Worm (Caenorhabditis elegans) whole organism, L4 larva: ENCODE data around the gene C14C6.3.

Experiments
- D1046.2 ChIP-seq: fragments of 200-800 bp; sonication (Bioruptor generic); IDR thresholded peaks from 2 replicates; pipeline ENCODE4 v1.3.6; 2022; ENCODE audit warnings: missing genetic modification characterization, missing compliant biosample characterization
- F26F4.8 ChIP-seq: fragments of 200-800 bp; sonication (Bioruptor generic); conservative IDR thresholded peaks from 2 replicates; pipeline ENCODE4 v1.3.6; 2022; ENCODE audit warnings: missing genetic modification characterization, missing compliant biosample characterization
- F37D6.2 ChIP-seq: sonication (generic microtip); optimal IDR thresholded peaks from 2 replicates; lab custom pipeline; 2016; ENCODE audit warnings: mild to moderate bottlenecking, missing genetic modification characterization, missing compliant biosample characterization
- R02D3.7 ChIP-seq: fragments of 150-350 bp; sonication (generic microtip); optimal IDR thresholded peaks from 3 replicates; lab custom pipeline; 2014; ENCODE audit warnings: missing biosample characterization, missing genetic modification characterization
- T20F7.1 ChIP-seq: fragments of 200-800 bp; sonication (Bioruptor generic); optimal IDR thresholded peaks from 2 replicates; lab custom pipeline; 2018; ENCODE audit warnings: mild to moderate bottlenecking, missing genetic modification characterization, missing compliant biosample characterization
- T26A8.4 ChIP-seq: fragments of 200-800 bp; sonication (Bioruptor generic); IDR thresholded peaks from 2 replicates; pipeline ENCODE4 v1.3.6; 2022; ENCODE audit warnings: missing genetic modification characterization, missing compliant biosample characterization
- Y105C5A.15 ChIP-seq: fragments of 200-800 bp; sonication (Bioruptor generic); IDR thresholded peaks from 2 replicates; pipeline ENCODE4 v1.3.6; 2022; ENCODE audit warnings: missing genetic modification characterization, missing compliant biosample characterization
- aly-2 ChIP-seq: sonication (generic microtip); optimal IDR thresholded peaks from 2 replicates; lab custom pipeline; 2018; ENCODE audit warnings: missing biosample characterization, missing genetic modification characterization
- attf-4 ChIP-seq: sonication (generic microtip); optimal IDR thresholded peaks from 3 replicates; lab custom pipeline; 2017; ENCODE audit warnings: missing biosample characterization, missing genetic modification characterization
- ceh-32 ChIP-seq: sonication (generic microtip); optimal IDR thresholded peaks from 2 replicates; lab custom pipeline; 2016; ENCODE audit warnings: mild to moderate bottlenecking, missing genetic modification characterization, missing compliant biosample characterization; ENCODE audit not compliant: poor library complexity
- ceh-44 ChIP-seq: fragments of 200-800 bp; sonication (Bioruptor generic); IDR thresholded peaks from 2 replicates; pipeline ENCODE4 v1.3.6; 2022; ENCODE audit warnings: missing genetic modification reagents, missing genetic modification characterization, missing compliant biosample characterization
- ceh-62 ChIP-seq: sonication (generic microtip); optimal IDR thresholded peaks from 2 replicates; lab custom pipeline; 2017; ENCODE audit warnings: missing biosample characterization, missing genetic modification characterization
- ceh-82 ChIP-seq: sonication (generic microtip); optimal IDR thresholded peaks from 2 replicates; lab custom pipeline; 2017; ENCODE audit warnings: missing biosample characterization, missing genetic modification characterization
- ces-1 ChIP-seq: fragments of 150-350 bp; sonication (generic microtip); optimal IDR thresholded peaks from 4 replicates; lab custom pipeline; 2014; ENCODE audit warnings: missing biosample characterization, missing genetic modification reagents, missing genetic modification characterization
- daf-19 ChIP-seq: fragments of 200-800 bp; sonication (Bioruptor generic); conservative IDR thresholded peaks from 2 replicates; pipeline ENCODE4 v1.3.6; 2022; ENCODE audit warnings: missing genetic modification characterization, missing compliant biosample characterization
- dmd-8 ChIP-seq: fragments of 200-800 bp; sonication (Bioruptor generic); IDR thresholded peaks from 2 replicates; pipeline ENCODE4 v1.3.6; 2022; ENCODE audit warnings: missing genetic modification characterization, missing compliant biosample characterization
- dpl-1 ChIP-seq: fragments of 150-350 bp; optimal IDR thresholded peaks from 2 replicates; lab custom pipeline; 2014; ENCODE audit warnings: missing biosample characterization, missing genetic modification reagents, missing genetic modification characterization
- egl-43 ChIP-seq: fragments of 200-800 bp; sonication (Bioruptor generic); IDR thresholded peaks from 2 replicates; pipeline ENCODE4 v1.3.6; 2022; ENCODE audit warnings: missing genetic modification reagents, missing genetic modification characterization, missing compliant biosample characterization
- fkh-10 ChIP-seq: fragments of 150-350 bp; optimal IDR thresholded peaks from 2 replicates; lab custom pipeline; 2014; ENCODE audit warnings: missing biosample characterization, missing genetic modification reagents, missing genetic modification characterization
- hif-1 ChIP-seq, 2 experiments: sonication (generic microtip); optimal IDR thresholded peaks; 2 replicates each; lab custom pipeline; 2016 to 2017; ENCODE audit warnings: missing compliant biosample characterization in 2 of 2, missing genetic modification characterization in 2 of 2, missing genetic modification reagents in 2 of 2, missing genotype in 2 of 2, mild to moderate bottlenecking in 1 of 2
- hlh-30 ChIP-seq: sonication (generic microtip); optimal IDR thresholded peaks from 2 replicates; lab custom pipeline; 2017; ENCODE audit warnings: antibody characterized with exemption, mild to moderate bottlenecking, missing genetic modification characterization, missing compliant biosample characterization; ENCODE audit not compliant: insufficient read depth
- lin-1 ChIP-seq: fragments of 200-800 bp; sonication (Bioruptor generic); IDR thresholded peaks from 2 replicates; pipeline ENCODE4 v1.3.6; 2022; ENCODE audit warnings: missing genetic modification reagents, missing genetic modification characterization, missing compliant biosample characterization
- lin-13 ChIP-seq: fragments of 150-350 bp; optimal IDR thresholded peaks from 2 replicates; lab custom pipeline; 2014; ENCODE audit warnings: missing biosample characterization, missing genetic modification reagents, missing genetic modification characterization
- lin-39 ChIP-seq: fragments of 150-350 bp; optimal IDR thresholded peaks from 2 replicates; lab custom pipeline; 2014; ENCODE audit warnings: missing biosample characterization, missing genetic modification reagents, missing genetic modification characterization
- madf-5 ChIP-seq, 2 experiments: fragments of 200-800 bp; sonication (Bioruptor generic); IDR thresholded peaks; 2 replicates each; pipeline ENCODE4 v1.3.6; 2022; ENCODE audit warnings: missing compliant biosample characterization in 2 of 2, missing genetic modification characterization in 2 of 2
- madf-9 ChIP-seq: fragments of 200-800 bp; sonication (Bioruptor generic); conservative IDR thresholded peaks from 2 replicates; pipeline ENCODE4 v1.3.6; 2022; ENCODE audit warnings: missing genetic modification reagents, missing genetic modification characterization, missing compliant biosample characterization
- mep-1 ChIP-seq: fragments of 150-350 bp; sonication (generic microtip); optimal IDR thresholded peaks from 3 replicates; lab custom pipeline; 2014; ENCODE audit warnings: missing biosample characterization, missing genetic modification characterization
- mes-2 ChIP-seq: sonication (generic microtip); optimal IDR thresholded peaks from 2 replicates; lab custom pipeline; 2016; ENCODE audit warnings: missing genotype, mild to moderate bottlenecking, missing genetic modification characterization, missing compliant biosample characterization; ENCODE audit not compliant: poor library complexity, severe bottlenecking
- mxl-3 ChIP-seq: fragments of 200-800 bp; sonication (Bioruptor generic); optimal IDR thresholded peaks from 2 replicates; lab custom pipeline; 2018; ENCODE audit warnings: mild to moderate bottlenecking, missing genetic modification characterization, missing compliant biosample characterization
- nhr-11 ChIP-seq: fragments of 150-350 bp; optimal IDR thresholded peaks from 2 replicates; lab custom pipeline; 2014; ENCODE audit warnings: missing biosample characterization, missing genetic modification characterization
- nhr-111 ChIP-seq: fragments of 200-800 bp; sonication (Bioruptor generic); optimal IDR thresholded peaks from 2 replicates; lab custom pipeline; 2018; ENCODE audit warnings: mild to moderate bottlenecking, missing genetic modification characterization, missing compliant biosample characterization
- nhr-25 ChIP-seq: sonication (generic microtip); optimal IDR thresholded peaks from 2 replicates; lab custom pipeline; 2017; ENCODE audit warnings: missing genetic modification characterization, mild to moderate bottlenecking, missing compliant biosample characterization, antibody characterized with exemption, moderate library complexity, borderline replicate concordance; ENCODE audit not compliant: insufficient read depth
- nhr-42 ChIP-seq: fragments of 200-800 bp; sonication (Bioruptor generic); IDR thresholded peaks from 2 replicates; pipeline ENCODE4 v1.3.6; 2022; ENCODE audit warnings: missing genetic modification characterization, missing compliant biosample characterization
- nhr-48 ChIP-seq: sonication (generic microtip); optimal IDR thresholded peaks from 2 replicates; lab custom pipeline; 2016; ENCODE audit warnings: mild to moderate bottlenecking, missing genetic modification characterization, missing compliant biosample characterization
- nhr-76 ChIP-seq: fragments of 150-350 bp; optimal IDR thresholded peaks from 2 replicates; lab custom pipeline; 2014; ENCODE audit warnings: missing biosample characterization, missing genetic modification characterization
- pha-4 ChIP-seq, 2 experiments: fragments of 150-350 bp in 1 of 2; fragments of 200-800 bp in 1 of 2; sonication (Bioruptor generic) in 1 of 2; IDR thresholded peaks in 1 of 2; optimal IDR thresholded peaks in 1 of 2; 2 replicates each; pipeline versions ENCODE4 v1.3.6 to Lab custom; 2014 to 2022; ENCODE audit warnings: missing genetic modification characterization in 2 of 2, missing genetic modification reagents in 2 of 2, missing biosample characterization in 1 of 2, missing compliant biosample characterization in 1 of 2
- rbr-2 ChIP-seq: sonication (generic microtip); optimal IDR thresholded peaks from 2 replicates; lab custom pipeline; 2016; ENCODE audit warnings: missing genotype, missing genetic modification characterization, missing compliant biosample characterization
- set-16 ChIP-seq: fragments of 200-800 bp; sonication (Bioruptor generic); IDR thresholded peaks from 2 replicates; pipeline ENCODE4 v1.3.6; 2022; ENCODE audit warnings: missing genetic modification reagents, missing genetic modification characterization, missing compliant biosample characterization
- spr-1 ChIP-seq: sonication (generic microtip); optimal IDR thresholded peaks from 2 replicates; lab custom pipeline; 2016; ENCODE audit warnings: mild to moderate bottlenecking, missing genetic modification characterization, missing compliant biosample characterization
- tag-97 ChIP-seq: fragments of 200-800 bp; sonication (Bioruptor generic); IDR thresholded peaks from 2 replicates; pipeline ENCODE4 v1.3.6; 2022; ENCODE audit warnings: missing genetic modification characterization, missing compliant biosample characterization
- zip-2 ChIP-seq: fragments of 150-350 bp; optimal IDR thresholded peaks from 2 replicates; lab custom pipeline; 2014; ENCODE audit warnings: missing biosample characterization, missing genetic modification characterization
- ztf-11 ChIP-seq: fragments of 150-350 bp; optimal IDR thresholded peaks from 2 replicates; lab custom pipeline; 2014; ENCODE audit warnings: missing biosample characterization, missing genetic modification characterization

The C14C6.3 gene

DNA sequence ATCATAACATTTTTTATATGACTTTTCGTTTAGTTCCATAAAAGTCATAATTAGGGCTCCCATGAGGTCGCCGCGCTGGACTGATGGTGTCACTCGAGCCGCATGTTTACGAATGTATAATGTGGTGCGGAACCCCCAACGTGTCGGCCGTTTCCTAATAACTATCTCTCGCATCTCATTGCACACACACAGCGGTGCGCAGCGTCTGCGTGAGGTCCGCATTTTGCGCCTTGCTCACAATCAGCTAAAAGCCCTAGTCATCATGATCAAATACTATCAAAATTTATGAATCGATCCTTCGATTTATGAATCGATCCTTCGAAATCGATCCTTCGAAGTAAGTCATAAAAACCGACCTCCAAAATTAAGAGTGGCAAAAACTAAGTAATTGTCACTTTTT, 16.7 kb downstream of the C14C6.3 start, which contains the start of gene srx-7:
Gene srx-7, plus strand, starts transcription at position 256 of the 400 bp plus-strand sequence.
- TF ChIP-seq ceh-44 (GFP tag; lab: Robert Waterston, UW) (peak; percentile 86), nhr-48 (tag; lab: Kevin White, UChicago) (no peak), madf-5 (GFP tag; IDR thresholded peaks at IDR 0.05; lab: Robert Waterston, UW) (no peak)
- TF ChIP-seq, all 104 proteins: peak for 1

DNA sequence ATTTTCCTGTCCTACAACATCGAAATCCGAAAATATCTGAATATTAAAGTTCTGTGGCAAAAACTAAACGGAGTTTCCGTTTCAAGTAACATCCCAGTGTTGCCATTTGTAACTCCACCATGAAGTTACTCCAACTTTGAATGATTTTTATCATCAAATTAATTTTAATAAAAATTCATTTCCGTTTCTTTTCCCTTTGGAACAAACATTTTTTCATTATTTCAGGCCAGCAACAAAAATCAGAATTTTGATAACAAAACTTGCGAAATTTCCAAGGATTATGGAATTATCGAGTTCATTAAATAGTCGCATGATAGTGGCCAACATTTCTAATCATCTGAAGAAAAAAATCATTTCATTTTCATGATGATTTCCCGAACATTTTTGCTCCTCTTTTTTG, 19.6 kb downstream of the C14C6.3 start, which contains the start of gene C14C6.2:
Gene C14C6.2, plus strand, starts transcription at position 301 of the 400 bp plus-strand sequence.
- TF ChIP-seq nhr-11 (no peak), hlh-30 (no peak), ceh-32 (tag; lab: Kevin White, UChicago) (no peak), madf-5 (GFP tag; IDR thresholded peaks at IDR 0.05; lab: Robert Waterston, UW) (no peak), mep-1 (tag; lab: Kevin White, UChicago) (no peak), daf-19 (GFP tag; lab: Robert Waterston, UW) (no peak), nhr-111 (no peak), F37D6.2 (tag; lab: Kevin White, UChicago) (no peak), lin-1 (GFP tag; lab: Robert Waterston, UW) (no peak), pha-4 (GFP tag; IDR thresholded peaks at IDR 0.05; lab: Robert Waterston, UW) (no peak), pha-4 (tag; optimal IDR thresholded peaks at IDR 0.05; lab: Kevin White, UChicago) (no peak), madf-9 (GFP tag; lab: Robert Waterston, UW) (no peak), rbr-2 (tag; lab: Kevin White, UChicago) (no peak), tag-97 (GFP tag; lab: Robert Waterston, UW) (no peak), egl-43 (GFP tag; lab: Robert Waterston, UW) (no peak)

DNA sequence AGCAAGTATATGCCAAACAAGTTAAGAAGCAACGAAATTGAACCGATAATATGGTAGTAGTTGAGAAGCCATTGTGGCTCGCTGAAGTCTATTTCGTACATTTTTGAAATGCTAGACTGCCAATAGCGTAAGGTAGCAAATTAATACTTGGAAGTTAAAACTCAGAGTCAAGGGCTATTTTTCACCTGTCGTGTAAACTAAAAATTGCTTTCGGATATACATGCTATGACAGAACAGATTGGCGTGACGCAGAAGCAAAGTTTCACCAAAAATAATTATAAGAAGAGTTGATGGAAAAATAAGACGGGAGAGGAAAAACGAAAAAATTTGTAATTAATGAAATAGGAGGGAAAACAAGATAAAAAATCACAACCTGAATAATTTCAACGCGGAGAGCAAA, 22.7 kb downstream of the C14C6.3 start, which contains the start of gene sri-73:
Gene sri-73, minus strand, starts transcription at position 101 of the 400 bp plus-strand sequence.
- TF ChIP-seq attf-4 (tag; lab: Kevin White, UChicago): no peak
- no peak for TF ChIP-seq lin-13 (GFP tag; lab: Kevin White, UChicago)
- no peak for TF ChIP-seq ceh-62 (tag; lab: Kevin White, UChicago)
- TF ChIP-seq nhr-25: no peak
- no peak for TF ChIP-seq nhr-48 (tag; lab: Kevin White, UChicago)
- TF ChIP-seq ztf-11 (tag; lab: Kevin White, UChicago): no peak
- no peak for TF ChIP-seq set-16 (GFP tag; lab: Robert Waterston, UW)
- no peak for TF ChIP-seq zip-2
- no peak for TF ChIP-seq lin-39 (tag; lab: Kevin White, UChicago)
- no peak for TF ChIP-seq mxl-3 (GFP tag; lab: Kevin White, UChicago)
- no peak for TF ChIP-seq R02D3.7 (tag; lab: Kevin White, UChicago)
- no peak for TF ChIP-seq Y105C5A.15 (GFP tag; lab: Robert Waterston, UW)
- TF ChIP-seq F37D6.2 (tag; lab: Kevin White, UChicago): no peak
- no peak for TF ChIP-seq dmd-8 (GFP tag; lab: Robert Waterston, UW)
- no peak for TF ChIP-seq mes-2 (tag; lab: Kevin White, UChicago)
- no peak for TF ChIP-seq nhr-42 (GFP tag; lab: Robert Waterston, UW)
- no peak for TF ChIP-seq egl-43 (GFP tag; lab: Robert Waterston, UW)
- no peak for TF ChIP-seq T26A8.4 (GFP tag; lab: Robert Waterston, UW)
- TF ChIP-seq D1046.2 (GFP tag; lab: Robert Waterston, UW): no peak
- no peak for TF ChIP-seq dpl-1 (GFP tag; lab: Kevin White, UChicago)

DNA sequence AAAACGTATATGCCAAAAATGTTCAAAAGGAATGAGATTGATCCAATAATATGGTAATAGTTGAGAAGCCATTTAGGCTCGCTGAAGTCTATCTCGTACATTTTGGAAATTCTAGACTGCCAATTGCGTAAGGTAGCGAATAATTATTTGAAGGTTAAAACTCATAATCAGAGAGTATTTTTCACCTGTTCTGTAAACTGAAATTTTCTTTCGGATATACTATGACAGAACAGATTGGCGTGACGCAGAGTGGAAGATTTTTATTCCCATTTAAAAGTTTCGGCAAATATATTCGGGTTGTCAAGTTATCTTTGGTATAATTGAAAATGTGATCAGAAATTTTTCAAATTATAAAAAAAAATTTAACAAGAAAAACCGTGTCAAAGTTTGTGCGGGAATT, 24.8 kb downstream of the C14C6.3 start, which contains the start of gene sri-72:
Gene sri-72, minus strand, starts transcription at position 101 of the 400 bp plus-strand sequence.
- TF ChIP-seq aly-2 (no peak), lin-1 (GFP tag; lab: Robert Waterston, UW) (no peak), ces-1 (no peak), ceh-82 (tag; lab: Kevin White, UChicago) (no peak), T20F7.1 (GFP tag; lab: Kevin White, UChicago) (no peak), ceh-32 (tag; lab: Kevin White, UChicago) (no peak), spr-1 (no peak), hif-1 (tag; optimal IDR thresholded peaks at IDR 0.05; lab: Kevin White, UChicago) (no peak), zip-2 (no peak), nhr-76 (no peak), F26F4.8 (GFP tag; lab: Robert Waterston, UW) (no peak), fkh-10 (GFP tag; lab: Kevin White, UChicago) (no peak)
